Fruit fly (Drosophila melanogaster) ovary, adult (tissue): ENCODE measurements around the gene Alms1a.
A peak's percentile ranks its signal among the peaks of the same experiment; 100 is the strongest.

Experiments
- CG17801 ChIP-seq: fragments of 200-800 bp; optimal IDR thresholded peaks from 2 replicates; lab custom pipeline; 2019; ENCODE audit warnings: missing biosample characterization, mild to moderate bottlenecking, missing genetic modification characterization, moderate library complexity; ENCODE audit not compliant: partially characterized antibody

Alms1a gene

DNA sequence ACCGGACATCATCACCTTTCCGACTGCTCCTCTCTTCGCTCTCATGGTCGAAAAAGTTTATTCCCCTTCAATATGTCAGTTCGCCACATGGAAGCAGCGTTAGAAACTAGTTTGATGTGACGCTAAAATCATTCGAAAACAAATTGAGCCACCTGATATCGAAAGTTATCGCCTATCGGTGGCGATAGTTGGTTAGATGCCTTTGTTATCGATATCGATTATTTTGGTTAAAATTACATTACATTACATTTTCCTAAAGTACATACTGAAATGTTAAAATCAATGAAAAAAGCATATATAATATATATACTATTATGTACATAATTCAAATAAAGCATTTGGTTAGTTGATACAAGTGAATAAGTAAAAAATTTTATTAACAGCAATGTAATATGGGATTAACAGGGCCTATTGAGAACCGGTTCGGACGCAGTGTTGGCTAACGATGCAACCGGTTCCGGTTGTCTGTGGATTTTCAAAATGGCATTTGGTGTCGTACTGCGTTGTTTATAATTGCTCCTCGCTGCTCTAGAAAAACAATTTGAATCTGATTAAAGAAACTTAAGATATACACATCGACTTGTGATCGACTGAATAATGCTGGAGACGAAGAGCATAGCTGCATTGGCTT lies at the start of gene Alms1a, which contains the start of gene pon:
TSS of gene Alms1a (minus strand) at position 149 of the 631 bp plus-strand sequence.
TSS of gene pon (plus strand) at position 463 of the 631 bp plus-strand sequence.
- TF ChIP-seq CG17801 (GFP tag; lab: Kevin White, UChicago): no peak

DNA sequence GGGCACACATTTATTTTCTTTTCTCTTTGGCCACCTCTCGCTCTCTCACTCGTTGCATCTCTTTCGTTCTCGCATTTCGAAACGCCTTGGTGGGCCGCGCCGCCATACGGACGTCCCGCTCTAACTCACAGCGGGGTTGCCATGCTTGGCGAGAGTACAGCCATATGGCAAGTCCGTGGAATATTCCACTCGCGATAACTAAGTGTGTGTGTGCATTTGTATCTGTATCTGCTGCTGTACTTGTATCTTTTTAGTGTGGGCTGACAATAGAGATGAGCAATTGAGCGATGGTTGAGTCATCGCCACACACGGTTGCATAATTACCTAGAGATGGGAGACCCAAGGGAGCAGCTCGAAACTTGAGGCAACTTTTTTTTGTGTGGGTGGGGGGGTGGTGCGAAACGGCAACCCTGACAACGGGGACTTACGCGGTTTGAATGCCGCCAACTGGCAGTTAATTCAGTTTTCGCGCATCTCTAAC lies 48.7 kb upstream of the Alms1a start:
- TF ChIP-seq CG17801 (GFP tag; lab: Kevin White, UChicago): peak; percentile 86

DNA sequence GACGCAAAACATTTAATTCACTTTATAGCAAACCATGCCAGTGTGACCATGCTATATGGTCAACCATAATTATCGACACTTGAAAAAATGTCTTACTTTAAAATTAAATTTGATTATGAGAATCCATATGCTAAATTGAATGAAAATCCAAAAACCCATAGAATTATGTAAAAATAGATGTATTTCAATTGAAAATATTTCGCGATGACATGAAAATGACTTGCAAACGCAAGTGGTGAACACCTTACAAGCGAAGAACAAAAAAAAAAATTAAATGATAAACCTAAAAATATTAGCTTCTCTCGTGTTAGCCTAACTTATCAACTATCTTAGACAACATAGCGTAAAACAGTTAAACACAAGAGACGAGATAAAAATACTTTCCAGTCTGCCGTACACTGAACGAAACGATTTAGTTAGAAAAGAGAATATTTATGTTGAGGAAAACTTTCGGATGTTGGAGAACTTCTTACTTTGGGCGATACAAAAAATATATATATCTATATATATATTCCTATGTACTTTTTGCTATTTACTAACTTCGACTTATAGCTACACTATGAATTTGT lies 44.1 kb upstream of the Alms1a start:
- peak; percentile 57 for TF ChIP-seq CG17801 (GFP tag; lab: Kevin White, UChicago)

DNA sequence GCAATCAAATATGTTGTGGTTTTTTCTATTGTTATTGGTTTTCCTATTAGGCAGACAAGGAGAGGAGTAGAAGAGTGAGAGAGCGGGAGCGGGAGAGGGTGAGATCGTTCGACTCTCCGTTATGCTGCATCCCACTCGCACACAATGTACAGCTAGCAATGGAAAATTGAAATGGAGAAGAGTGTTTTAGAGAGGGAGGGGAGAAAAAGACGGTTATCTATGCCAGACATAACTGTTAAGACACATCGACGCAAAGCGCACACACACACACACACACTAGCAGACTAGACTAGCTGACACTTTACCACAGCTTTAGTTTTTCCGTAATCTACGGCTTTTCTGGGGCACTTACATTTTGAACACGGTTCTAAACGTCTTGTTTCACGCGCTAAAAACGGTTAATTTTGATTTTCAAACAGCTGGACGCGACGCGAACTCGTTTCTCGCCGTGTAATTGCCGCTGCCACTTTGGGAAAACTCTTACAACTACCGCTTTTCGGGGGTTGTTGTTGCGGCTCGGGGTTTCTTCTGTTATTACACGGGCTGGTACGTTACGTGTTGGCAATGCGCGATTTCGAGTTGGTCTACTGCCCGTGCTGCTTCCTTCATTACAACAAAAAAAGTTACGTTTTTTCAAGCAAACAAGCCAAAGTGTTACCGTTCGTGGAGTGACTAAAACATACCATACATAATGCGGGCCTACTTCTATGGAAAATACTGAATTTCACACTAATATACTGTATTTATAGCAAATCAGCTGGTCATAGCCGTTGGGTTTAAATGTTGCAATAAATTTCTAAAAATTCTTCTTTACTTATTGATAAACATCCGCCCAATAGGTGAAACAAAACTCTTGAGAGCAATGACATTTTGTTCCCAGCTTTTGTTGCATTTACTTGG lies 43.4 kb upstream of the Alms1a start, which contains the start of gene fzr:
TSS of gene fzr (minus strand) at position 625 of the 900 bp plus-strand sequence.
- no peak for TF ChIP-seq CG17801 (GFP tag; lab: Kevin White, UChicago)

DNA sequence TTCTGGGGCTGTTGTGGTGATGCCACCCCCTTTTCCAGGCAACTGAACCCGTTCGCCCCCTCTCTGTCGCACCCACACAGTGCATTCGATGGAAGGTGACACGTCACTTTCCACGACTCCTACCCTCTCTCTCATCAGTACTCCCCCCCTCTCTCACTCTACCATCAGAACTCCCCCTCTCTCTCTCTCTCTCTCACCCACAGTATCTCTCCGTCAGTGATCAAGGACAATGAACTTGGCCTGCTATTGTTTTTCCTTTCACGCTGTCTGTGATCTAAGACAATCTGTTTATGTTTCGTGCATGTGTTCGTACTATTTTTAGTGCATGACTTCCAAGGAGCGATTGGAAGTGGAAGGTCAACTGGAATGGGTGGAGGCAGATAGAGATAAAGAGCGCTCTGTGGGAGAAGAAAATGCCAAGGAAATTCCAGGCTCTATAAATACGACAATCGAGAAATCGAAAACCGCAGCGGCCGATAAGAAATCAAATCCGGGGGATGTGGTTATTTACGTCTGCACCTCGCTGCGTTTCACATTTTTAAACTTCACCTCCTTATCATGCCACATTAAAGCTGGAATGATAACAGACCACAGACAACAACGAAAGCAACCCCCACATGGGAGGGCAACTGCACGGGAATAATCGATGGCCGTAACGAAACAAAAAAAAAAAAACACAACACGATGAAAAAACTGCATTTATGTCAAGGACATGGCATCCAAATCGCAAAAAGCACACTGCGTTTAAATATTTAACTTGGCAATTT lies 42.5 kb upstream of the Alms1a start:
- TF ChIP-seq CG17801 (GFP tag; lab: Kevin White, UChicago): no peak

DNA sequence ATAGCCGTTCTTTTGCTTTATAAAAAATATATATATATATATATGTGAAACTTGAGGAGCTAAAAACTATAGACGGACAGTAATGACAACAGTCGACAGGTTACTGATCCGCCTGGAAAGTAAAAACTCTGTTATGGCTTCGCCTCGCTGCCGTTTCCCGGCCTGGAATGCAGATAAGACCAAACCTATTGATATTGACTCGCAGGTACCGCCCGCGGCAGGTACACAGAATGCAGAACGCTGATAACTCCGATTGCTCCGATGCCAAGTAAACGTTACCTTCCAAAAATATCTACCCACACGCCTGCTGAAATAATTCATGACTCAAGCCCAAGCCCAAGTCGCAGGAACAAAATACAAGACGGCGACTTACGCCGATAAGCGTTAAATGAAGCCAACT lies 41.6 kb upstream of the Alms1a start:
- TF ChIP-seq CG17801 (GFP tag; lab: Kevin White, UChicago): no peak

DNA sequence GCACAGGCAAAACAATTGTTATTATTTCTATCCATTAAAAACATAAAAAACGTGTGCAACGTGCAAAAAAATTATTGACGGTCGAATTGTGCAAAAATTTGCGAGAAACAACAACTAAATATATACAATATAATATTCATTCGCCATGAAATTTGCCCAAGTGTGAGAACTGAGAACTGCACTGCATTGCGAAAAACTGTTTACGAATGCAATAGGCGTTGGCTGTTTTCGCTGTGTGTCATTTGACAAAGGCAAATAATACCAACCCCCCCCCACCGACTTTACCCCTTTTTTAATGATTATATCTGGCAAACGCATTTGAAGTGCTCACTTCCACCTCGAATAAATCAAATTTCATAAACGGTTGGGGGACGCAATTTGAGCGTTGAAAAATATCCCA lies 39.2 kb upstream of the Alms1a start:
- peak; percentile 5 for TF ChIP-seq CG17801 (GFP tag; lab: Kevin White, UChicago)

DNA sequence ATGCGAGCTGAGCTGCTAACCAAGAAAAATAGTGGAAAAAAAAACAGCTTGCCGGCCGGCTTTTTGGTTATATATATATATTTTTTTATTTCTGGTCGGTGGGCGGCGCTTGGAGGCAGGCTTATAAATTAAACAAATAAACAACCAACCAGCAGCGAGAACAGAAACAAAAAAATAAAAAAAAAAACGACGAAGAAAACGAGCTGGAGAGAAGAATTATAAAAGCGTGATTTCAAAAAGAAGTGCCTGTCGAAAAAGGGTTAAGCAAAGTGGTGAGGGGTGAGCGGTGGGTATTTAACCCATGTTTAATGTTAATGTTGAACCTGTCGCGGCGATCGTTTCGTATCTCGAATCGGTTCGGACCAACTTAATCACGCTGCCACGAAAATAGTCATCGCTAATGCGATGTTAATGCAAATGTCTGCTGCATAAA lies 35.4 kb upstream of the Alms1a start:
- no peak for TF ChIP-seq CG17801 (GFP tag; lab: Kevin White, UChicago)

DNA sequence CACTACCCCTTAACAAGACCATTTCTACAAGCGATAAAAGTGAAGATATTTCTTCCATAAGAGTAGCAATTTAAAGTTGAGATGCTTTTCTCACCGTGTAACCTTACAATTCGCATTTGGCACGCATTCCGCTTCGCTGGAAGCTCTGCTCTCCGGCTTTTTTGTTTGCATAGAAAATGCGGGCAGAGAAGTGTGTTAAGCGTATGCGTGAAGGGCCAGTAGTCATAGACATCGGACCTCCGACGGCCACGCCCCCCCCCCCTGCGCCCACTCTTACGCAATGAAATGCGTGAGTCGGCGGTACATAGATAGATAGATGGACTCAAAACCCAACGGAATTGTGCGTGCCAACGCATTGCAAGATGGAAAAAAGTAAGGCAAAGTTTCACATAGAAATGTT lies 33.6 kb upstream of the Alms1a start:
- no peak for TF ChIP-seq CG17801 (GFP tag; lab: Kevin White, UChicago)

DNA sequence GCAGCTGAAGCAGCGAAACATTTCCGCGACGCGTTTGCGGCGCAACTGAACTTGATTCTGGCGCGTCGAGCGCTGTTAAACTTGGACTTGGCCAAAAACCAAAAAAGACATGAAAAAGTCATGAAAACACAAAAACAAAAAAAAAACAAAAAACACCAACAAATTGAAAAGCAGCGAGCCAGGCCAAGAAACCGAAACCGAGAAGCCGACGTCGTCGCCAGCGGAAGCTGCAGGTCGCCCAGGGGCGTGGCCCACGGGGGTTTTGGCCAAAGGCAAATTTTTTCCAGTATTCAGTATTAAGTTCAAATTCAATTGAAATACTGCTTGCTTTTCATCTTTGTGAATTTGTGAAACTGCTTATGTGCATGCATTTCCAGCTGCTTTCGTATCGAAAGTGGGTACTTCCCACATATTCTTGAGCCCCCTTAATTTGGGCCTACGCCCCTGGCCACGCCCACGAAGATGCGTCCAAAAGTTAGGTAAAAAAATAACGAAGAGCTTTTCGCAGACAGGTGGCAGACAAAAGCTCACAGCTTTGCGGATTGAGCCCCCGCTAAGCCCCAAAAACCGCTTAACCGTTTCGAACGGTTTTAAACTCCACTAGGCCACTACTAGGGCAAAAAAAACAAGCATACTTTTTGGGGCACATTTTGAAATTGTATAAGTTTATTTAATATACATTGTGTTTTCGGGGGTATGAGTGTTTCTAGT lies 31.0 kb upstream of the Alms1a start, which contains the start of gene CG3009:
TSS of gene CG3009 (minus strand) at position 51 of the 711 bp plus-strand sequence.
- peak; percentile 91 for TF ChIP-seq CG17801 (GFP tag; lab: Kevin White, UChicago)

DNA sequence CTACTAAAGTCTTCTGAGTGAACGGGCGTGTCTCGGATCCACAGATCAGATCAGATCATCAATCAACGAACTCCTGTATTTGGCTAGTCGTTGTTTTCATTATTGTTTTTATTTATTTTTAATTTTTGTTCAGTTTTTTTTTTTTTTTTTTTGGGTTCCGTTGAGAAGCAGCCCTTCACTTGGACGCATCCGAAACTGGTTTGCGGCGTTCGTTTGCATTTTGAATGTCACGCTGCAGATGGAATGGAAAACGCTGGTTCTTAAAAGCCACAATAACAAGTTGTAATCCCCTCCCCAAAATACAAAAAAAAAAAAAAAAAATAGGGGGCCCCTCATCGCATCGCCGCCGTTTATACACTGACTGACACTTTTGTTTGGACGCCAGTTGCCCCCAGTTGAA lies 28.3 kb upstream of the Alms1a start:
- TF ChIP-seq CG17801 (GFP tag; lab: Kevin White, UChicago): no peak

DNA sequence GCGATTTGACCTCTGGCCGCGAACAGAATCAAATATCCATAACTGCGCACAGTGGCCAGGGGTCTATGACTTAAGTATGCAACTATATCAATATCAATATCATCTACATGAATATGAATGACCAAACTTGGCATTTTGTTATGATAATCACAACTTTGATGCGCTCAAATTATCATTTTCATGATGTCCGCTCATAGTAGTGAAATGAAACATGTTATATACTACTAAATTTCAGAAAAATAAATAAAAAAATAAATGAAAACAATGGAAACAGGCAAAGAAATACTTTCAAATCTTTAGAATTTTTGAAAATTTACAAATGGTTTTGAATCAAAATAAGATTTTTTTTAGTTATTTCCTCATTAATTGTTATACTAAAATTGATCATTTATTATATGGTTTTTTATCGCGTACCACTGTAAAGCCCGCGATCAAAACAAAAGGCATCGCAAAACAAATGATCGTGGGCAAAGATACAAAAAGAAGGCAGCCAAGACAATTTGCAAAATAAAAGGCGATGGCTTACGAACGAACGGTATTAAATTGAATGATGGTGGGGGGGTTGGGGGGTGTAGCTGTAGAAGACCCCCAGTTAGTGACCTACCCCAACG lies 24.9 kb upstream of the Alms1a start:
- TF ChIP-seq CG17801 (GFP tag; lab: Kevin White, UChicago): peak; percentile 15

DNA sequence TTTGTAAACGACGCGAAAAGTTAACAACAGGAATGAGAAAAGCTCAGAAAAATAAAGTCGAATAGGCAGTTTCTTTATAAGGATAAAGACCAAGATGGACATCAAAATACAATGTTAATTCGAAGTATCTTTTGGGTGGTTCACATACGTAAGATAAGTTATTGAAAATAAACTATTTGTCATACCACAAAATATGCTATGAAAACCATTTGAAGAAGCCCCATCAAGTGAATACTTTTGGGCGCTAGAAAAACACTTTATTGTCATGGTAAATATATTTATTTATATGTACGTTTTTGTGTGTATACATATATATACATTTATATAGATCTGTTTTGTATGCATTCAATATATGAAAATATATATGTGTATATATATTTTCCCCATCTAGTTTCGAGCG lies 22.1 kb upstream of the Alms1a start:
- TF ChIP-seq CG17801 (GFP tag; lab: Kevin White, UChicago): peak; percentile 59
